Worm (Caenorhabditis elegans) whole organism, midembryonic: Measurements from ENCODE around the gene Y57G11C.52.

Experiments used
- flt-1 ChIP-seq: fragments of 200-800 bp; sonication (Bioruptor generic); IDR thresholded peaks from 2 replicates; pipeline ENCODE4 v1.3.6; 2022; ENCODE audit warnings: missing genetic modification characterization, missing compliant biosample characterization
- ztf-23 ChIP-seq: fragments of 200-800 bp; sonication (Bioruptor generic); IDR thresholded peaks from 2 replicates; pipeline ENCODE4 v1.3.6; 2022; ENCODE audit warnings: missing genetic modification reagents, missing genetic modification characterization, missing compliant biosample characterization

DNA sequence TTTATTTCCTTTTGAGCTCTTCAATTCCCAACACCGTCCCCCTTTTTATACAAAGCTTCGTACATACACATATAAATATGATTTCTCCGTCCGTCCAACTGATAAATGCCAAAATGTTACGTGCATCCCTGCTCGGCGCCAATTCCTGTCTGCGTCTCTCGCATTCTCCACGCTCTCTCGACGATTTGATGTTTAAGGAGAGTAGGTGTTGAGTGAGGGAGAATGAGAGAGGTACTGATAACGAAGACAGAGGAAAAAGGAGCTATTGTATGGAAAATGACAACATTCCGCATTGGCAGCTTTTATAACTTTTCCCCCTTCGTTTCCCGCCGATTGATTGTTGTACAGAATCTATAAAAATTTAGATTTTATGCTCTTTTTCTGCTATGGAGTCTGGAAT, 30.0 kb downstream of the Y57G11C.52 start:
- TF ChIP-seq ztf-23 (GFP tag; lab: Robert Waterston, UW) (no peak), flt-1 (no peak)
